Worm (Caenorhabditis elegans) whole organism, early embryonic: ENCODE results near the gene fip-3.

ENCODE experiments used
- ama-1 ChIP-seq: fragments of 150-350 bp; optimal IDR thresholded peaks from 2 replicates; lab custom pipeline; 2014
- ceh-36 ChIP-seq: sonication (generic microtip); optimal IDR thresholded peaks from 2 replicates; lab custom pipeline; 2016; ENCODE audit warnings: missing genetic modification characterization, inconsistent platforms, missing compliant biosample characterization
- hmbx-1 ChIP-seq: sonication (generic microtip); optimal IDR thresholded peaks from 2 replicates; lab custom pipeline; 2016; ENCODE audit warnings: mild to moderate bottlenecking, missing genetic modification characterization, missing compliant biosample characterization
- sea-1 ChIP-seq: fragments of 200-800 bp; sonication (Bioruptor generic); conservative IDR thresholded peaks from 2 replicates; pipeline ENCODE4 v1.3.6; 2022; ENCODE audit warnings: missing genetic modification characterization, missing compliant biosample characterization
- tra-4 ChIP-seq: sonication (generic microtip); optimal IDR thresholded peaks from 2 replicates; lab custom pipeline; 2017; ENCODE audit warnings: missing genetic modification characterization, missing compliant biosample characterization

DNA sequence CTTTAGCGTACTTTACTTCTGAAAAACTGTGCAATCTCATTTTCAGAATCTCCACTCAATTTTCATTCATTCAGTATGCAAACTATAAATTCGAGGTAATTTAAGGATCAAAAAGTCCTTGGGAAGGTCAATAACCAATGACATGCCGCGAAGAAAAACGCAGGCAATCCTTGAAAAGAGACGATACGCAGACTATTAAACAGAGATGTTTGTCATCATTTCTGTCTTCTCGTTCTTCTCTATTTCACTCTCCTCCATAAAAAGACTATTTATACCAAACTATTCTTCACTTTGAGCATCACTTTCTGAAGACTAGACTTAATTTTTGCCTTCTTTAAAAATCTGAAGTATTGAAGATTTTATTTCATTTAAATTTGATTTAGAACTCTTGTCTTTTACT is 37.2 kb downstream of the fip-3 start, which contains the start of gene C02D5.4:
- TF ChIP-seq tra-4 (no peak), sea-1 (GFP tag; lab: Robert Waterston, UW) (no peak), ama-1 (no peak), ceh-36 (no peak), hmbx-1 (tag; lab: Kevin White, UChicago) (no peak)
